Worm (Caenorhabditis elegans): ENCODE measurements around the gene F59D12.3.

ce11 chrX:15630790-15631204 is 20.0 kb downstream of the F59D12.3 start:
- no peak for TF ChIP-seq snpc-3.4 (tag; optimal IDR thresholded peaks at IDR 0.05)
- no peak for TF ChIP-seq let-607 (tag; optimal IDR thresholded peaks at IDR 0.05)

Measured in whole organism, young adult.